Fruit fly (Drosophila melanogaster) whole organism, embryonic: Measurements from ENCODE around the gene CG17230.

ENCODE experiments used
- Antp ChIP-seq: fragments of 200-800 bp; sonication (Bioruptor generic); optimal IDR thresholded peaks from 3 replicates; lab custom pipeline; 2016; ENCODE audit warnings: missing biosample characterization, missing genetic modification characterization
- CG10366 ChIP-seq: fragments of 200-800 bp; sonication (Bioruptor generic); IDR thresholded peaks from 2 replicates; pipeline ENCODE4 v1.3.6; 2022; ENCODE audit warnings: missing biosample characterization, missing genetic modification characterization
- CG10462 ChIP-seq: fragments of 200-800 bp; sonication (Bioruptor generic); optimal IDR thresholded peaks from 2 replicates; lab custom pipeline; 2016; ENCODE audit warnings: missing biosample characterization, missing genetic modification characterization
- CG10979 ChIP-seq: fragments of 200-800 bp; sonication (Bioruptor generic); optimal IDR thresholded peaks from 2 replicates; lab custom pipeline; 2018; ENCODE audit warnings: missing biosample characterization, mild to moderate bottlenecking, missing genetic modification characterization, moderate library complexity
- CG11398 ChIP-seq: fragments of 200-800 bp; sonication (Bioruptor generic); optimal IDR thresholded peaks from 2 replicates; lab custom pipeline; 2016; ENCODE audit warnings: missing biosample characterization, missing genetic modification characterization
- CG12391 ChIP-seq: fragments of 200-800 bp; sonication (Bioruptor generic); optimal IDR thresholded peaks from 3 replicates; lab custom pipeline; 2018; ENCODE audit warnings: missing biosample characterization, mild to moderate bottlenecking, missing genetic modification characterization, moderate library complexity
- CG13296 ChIP-seq: fragments of 200-800 bp; sonication (Bioruptor generic); optimal IDR thresholded peaks from 3 replicates; lab custom pipeline; 2018; ENCODE audit warnings: missing biosample characterization, mild to moderate bottlenecking, missing genetic modification characterization
- CG13624 ChIP-seq: fragments of 200-800 bp; sonication (Bioruptor generic); optimal IDR thresholded peaks from 2 replicates; lab custom pipeline; 2016; ENCODE audit warnings: missing biosample characterization, missing genetic modification characterization
- CG15011 ChIP-seq: fragments of 200-800 bp; sonication (Bioruptor generic); optimal IDR thresholded peaks from 3 replicates; lab custom pipeline; 2018; ENCODE audit warnings: missing biosample characterization, mild to moderate bottlenecking, missing genetic modification characterization
- CG1529 ChIP-seq: fragments of 200-800 bp; sonication (Bioruptor generic); optimal IDR thresholded peaks from 3 replicates; lab custom pipeline; 2018; ENCODE audit warnings: missing biosample characterization, missing genetic modification characterization
- CG1602 ChIP-seq: fragments of 200-800 bp; sonication (Bioruptor generic); optimal IDR thresholded peaks from 3 replicates; lab custom pipeline; 2016; ENCODE audit warnings: missing biosample characterization, missing genetic modification characterization
- CG18764 ChIP-seq: fragments of 200-800 bp; sonication (Bioruptor generic); optimal IDR thresholded peaks from 3 replicates; lab custom pipeline; 2016; ENCODE audit warnings: missing biosample characterization, missing genetic modification characterization
- CG2199 ChIP-seq: fragments of 200-800 bp; sonication (Bioruptor generic); IDR thresholded peaks from 3 replicates; pipeline ENCODE4 v1.3.6; 2022; ENCODE audit warnings: missing biosample characterization, missing genetic modification characterization
- CG2678 ChIP-seq: fragments of 200-800 bp; sonication (Bioruptor generic); optimal IDR thresholded peaks from 3 replicates; lab custom pipeline; 2019; ENCODE audit warnings: missing biosample characterization, mild to moderate bottlenecking, missing genetic modification characterization, moderate library complexity
- CG32772 ChIP-seq: fragments of 200-800 bp; sonication (Bioruptor generic); IDR thresholded peaks from 2 replicates; pipeline ENCODE4 v1.3.6; 2022; ENCODE audit warnings: missing biosample characterization, missing genetic modification characterization
- CG33213 ChIP-seq: fragments of 200-800 bp; sonication (Bioruptor generic); optimal IDR thresholded peaks from 3 replicates; lab custom pipeline; 2016; ENCODE audit warnings: missing biosample characterization, missing genetic modification characterization
- CG3838 ChIP-seq: fragments of 200-800 bp; sonication (Bioruptor generic); optimal IDR thresholded peaks from 3 replicates; lab custom pipeline; 2016; ENCODE audit warnings: missing biosample characterization, missing genetic modification characterization
- CG4282 ChIP-seq: fragments of 200-800 bp; sonication (Bioruptor generic); optimal IDR thresholded peaks from 2 replicates; lab custom pipeline; 2016; ENCODE audit warnings: missing biosample characterization, missing genetic modification characterization
- CG4820 ChIP-seq: fragments of 200-800 bp; sonication (Bioruptor generic); optimal IDR thresholded peaks from 3 replicates; lab custom pipeline; 2016; ENCODE audit warnings: missing biosample characterization, missing genetic modification characterization
- CG7357 ChIP-seq: fragments of 200-800 bp; sonication (Bioruptor generic); IDR thresholded peaks from 3 replicates; pipeline ENCODE4 v1.3.6; 2022; ENCODE audit warnings: missing biosample characterization, missing genetic modification characterization
- CG8359 ChIP-seq: fragments of 200-800 bp; sonication (Bioruptor generic); optimal IDR thresholded peaks from 2 replicates; lab custom pipeline; 2017; ENCODE audit warnings: missing biosample characterization, mild to moderate bottlenecking, missing genetic modification characterization, borderline replicate concordance
- CG8478 ChIP-seq: fragments of >200 bp; optimal IDR thresholded peaks from 2 replicates; lab custom pipeline; 2018
- CG9876 ChIP-seq: fragments of 200-800 bp; sonication (Bioruptor generic); optimal IDR thresholded peaks from 2 replicates; lab custom pipeline; 2016; ENCODE audit warnings: missing biosample characterization, missing genetic modification characterization
- CTCF ChIP-seq: fragments of 200-800 bp; sonication (Bioruptor generic); optimal IDR thresholded peaks from 2 replicates; lab custom pipeline; 2017; ENCODE audit warnings: missing biosample characterization, mild to moderate bottlenecking, missing genetic modification characterization, moderate library complexity
- Camta ChIP-seq: fragments of 200-800 bp; sonication (Bioruptor generic); optimal IDR thresholded peaks from 2 replicates; lab custom pipeline; 2016; ENCODE audit warnings: missing biosample characterization, missing genetic modification characterization
- Dek ChIP-seq: fragments of 200-800 bp; sonication (Bioruptor generic); optimal IDR thresholded peaks from 3 replicates; lab custom pipeline; 2019; ENCODE audit warnings: missing biosample characterization, mild to moderate bottlenecking, missing genetic modification characterization, moderate library complexity
- Fer1 ChIP-seq: fragments of 200-800 bp; sonication (Bioruptor generic); optimal IDR thresholded peaks from 2 replicates; lab custom pipeline; 2017; ENCODE audit warnings: missing biosample characterization, mild to moderate bottlenecking, missing genetic modification characterization
- GATAe ChIP-seq: fragments of 200-800 bp; sonication (Bioruptor generic); conservative IDR thresholded peaks from 2 replicates; pipeline ENCODE4 v1.3.6; 2022; ENCODE audit warnings: missing biosample characterization, missing genetic modification characterization
- Gsc ChIP-seq: fragments of 200-800 bp; sonication (Bioruptor generic); IDR thresholded peaks from 2 replicates; pipeline ENCODE4 v1.3.6; 2022; ENCODE audit warnings: missing biosample characterization, missing genetic modification characterization
- Hmx ChIP-seq: fragments of 200-800 bp; sonication (Bioruptor generic); optimal IDR thresholded peaks from 2 replicates; lab custom pipeline; 2016; ENCODE audit warnings: missing biosample characterization, missing genetic modification characterization
- Ssrp ChIP-seq: fragments of 200-800 bp; sonication (Bioruptor generic); optimal IDR thresholded peaks from 2 replicates; lab custom pipeline; 2018; ENCODE audit warnings: missing biosample characterization, mild to moderate bottlenecking, missing genetic modification characterization, moderate library complexity
- Tbp ChIP-seq: fragments of >200 bp; optimal IDR thresholded peaks from 2 replicates; lab custom pipeline; 2018; ENCODE audit warnings: missing biosample characterization, missing genetic modification characterization
- Trl ChIP-seq, 3 experiments: fragments of >200 bp in 2 of 3; fragments of 200-800 bp in 1 of 3; sonication (Bioruptor generic) in 1 of 3; optimal IDR thresholded peaks; 2 replicates in 1 of 3; 3 replicates in 2 of 3; lab custom pipeline; 2016 to 2017; ENCODE audit warnings: missing biosample characterization in 1 of 3, missing genetic modification characterization in 1 of 3
- al ChIP-seq: fragments of 200-800 bp; sonication (Bioruptor generic); IDR thresholded peaks from 2 replicates; pipeline ENCODE4 v1.3.6; 2022; ENCODE audit warnings: missing biosample characterization, missing genetic modification characterization
- ase ChIP-seq: fragments of 200-800 bp; sonication (Bioruptor generic); IDR thresholded peaks from 3 replicates; pipeline ENCODE4 v1.3.6; 2022; ENCODE audit warnings: missing biosample characterization, missing genetic modification characterization
- az2 ChIP-seq: fragments of 200-800 bp; sonication (Bioruptor generic); optimal IDR thresholded peaks from 3 replicates; lab custom pipeline; 2016; ENCODE audit warnings: missing biosample characterization, missing genetic modification characterization
- cad ChIP-seq: fragments of >200 bp; optimal IDR thresholded peaks from 2 replicates; lab custom pipeline; 2017; ENCODE audit warnings: missing biosample characterization, missing genetic modification characterization
- chif ChIP-seq, 2 experiments: fragments of 200-800 bp; sonication (Bioruptor generic); optimal IDR thresholded peaks; 3 replicates each; lab custom pipeline; 2016; ENCODE audit warnings: missing biosample characterization in 2 of 2, missing genetic modification characterization in 2 of 2
- da ChIP-seq: fragments of 200-800 bp; sonication (Bioruptor generic); optimal IDR thresholded peaks from 2 replicates; lab custom pipeline; 2016; ENCODE audit warnings: missing biosample characterization, missing genetic modification characterization
- dmrt11E ChIP-seq: fragments of 200-800 bp; sonication (Bioruptor generic); optimal IDR thresholded peaks from 3 replicates; lab custom pipeline; 2018; ENCODE audit warnings: missing biosample characterization, mild to moderate bottlenecking, missing genetic modification characterization, moderate library complexity
- grau ChIP-seq: fragments of 200-800 bp; optimal IDR thresholded peaks from 3 replicates; lab custom pipeline; 2019; ENCODE audit warnings: missing biosample characterization, mild to moderate bottlenecking, missing genetic modification characterization, moderate library complexity
- gt ChIP-seq: fragments of 200-800 bp; sonication (Bioruptor generic); IDR thresholded peaks from 2 replicates; pipeline ENCODE4 v1.3.6; 2022; ENCODE audit warnings: missing biosample characterization, missing genetic modification characterization
- inv ChIP-seq: fragments of 200-800 bp; sonication (Bioruptor generic); IDR thresholded peaks from 2 replicates; pipeline ENCODE4 v1.3.6; 2022; ENCODE audit warnings: missing biosample characterization, missing genetic modification characterization; ENCODE audit not compliant: partially characterized antibody
- luna ChIP-seq: fragments of 200-800 bp; sonication (Bioruptor generic); optimal IDR thresholded peaks from 2 replicates; lab custom pipeline; 2016; ENCODE audit warnings: missing biosample characterization, missing genetic modification characterization
- odd ChIP-seq: fragments of 200-800 bp; sonication (Bioruptor generic); optimal IDR thresholded peaks from 2 replicates; lab custom pipeline; 2017; ENCODE audit warnings: missing biosample characterization, mild to moderate bottlenecking, missing genetic modification characterization
- prd ChIP-seq, 3 experiments: fragments of >200 bp in 2 of 3; fragments of 200-800 bp in 1 of 3; sonication (Bioruptor generic) in 1 of 3; optimal IDR thresholded peaks in 2 of 3; IDR thresholded peaks in 1 of 3; 2 replicates in 2 of 3; 3 replicates in 1 of 3; pipeline versions ENCODE4 v1.3.6 to Lab custom; 2017 to 2022; ENCODE audit warnings: missing biosample characterization in 1 of 3, missing genetic modification characterization in 1 of 3
- sima ChIP-seq: fragments of 200-800 bp; sonication (Bioruptor generic); optimal IDR thresholded peaks from 2 replicates; lab custom pipeline; 2016; ENCODE audit warnings: missing biosample characterization, missing genetic modification characterization
- ssp ChIP-seq: fragments of 200-800 bp; sonication (Bioruptor generic); IDR thresholded peaks from 2 replicates; pipeline ENCODE4 v1.3.6; 2022; ENCODE audit warnings: missing biosample characterization, missing genetic modification characterization
- tio ChIP-seq: fragments of 200-800 bp; sonication (Bioruptor generic); optimal IDR thresholded peaks from 2 replicates; lab custom pipeline; 2017; ENCODE audit warnings: missing biosample characterization, missing genetic modification characterization, inconsistent platforms
- trh ChIP-seq: fragments of 200-800 bp; sonication (Bioruptor generic); optimal IDR thresholded peaks from 2 replicates; lab custom pipeline; 2016; ENCODE audit warnings: missing biosample characterization, missing genetic modification characterization
- yki ChIP-seq: fragments of >200 bp; optimal IDR thresholded peaks from 3 replicates; lab custom pipeline; 2018
- zen ChIP-seq: fragments of 200-800 bp; sonication (Bioruptor generic); optimal IDR thresholded peaks from 3 replicates; lab custom pipeline; 2018; ENCODE audit warnings: missing biosample characterization, mild to moderate bottlenecking, missing genetic modification characterization, moderate library complexity

CG17230 gene

dm6 chr3R:11392805-11393204 is 44.8 kb upstream of the CG17230 start (continued):
- TF ChIP-seq chif (GFP tag; optimal IDR thresholded peaks at IDR 0.05; lab: Kevin White, UChicago), result peak; percentile 33 to 75
- no peak for TF ChIP-seq CG4282
- no peak for TF ChIP-seq CG10979 (tag; lab: Kevin White, UChicago)
- no peak for TF ChIP-seq luna
- TF ChIP-seq Ssrp (tag; lab: Kevin White, UChicago), result peak; percentile 45
- peak; percentile 47 for TF ChIP-seq CG18764 (GFP tag; lab: Kevin White, UChicago)
- TF ChIP-seq Dek (tag; lab: Kevin White, UChicago), result no peak
- peak; percentile 51 for TF ChIP-seq CG12391
- 0 out of 2 replicates have a peak, but pooled peaks have one; percentile 19 for TF ChIP-seq Gsc (GFP tag; lab: Robert Waterston, UW)
- TF ChIP-seq cad (GFP tag; lab: Kevin White, UChicago), result no peak
- TF ChIP-seq CG1602 (GFP tag; lab: Kevin White, UChicago), result peak; percentile 16
- TF ChIP-seq CG13296 (GFP tag; lab: Kevin White, UChicago), result no peak
- TF ChIP-seq zen (tag; lab: Kevin White, UChicago), result peak; percentile 92
- TF ChIP-seq CG33213 (GFP tag; lab: Kevin White, UChicago), result peak; percentile 83
- peak; percentile 61; the same call in 2 of the 3 replicates for TF ChIP-seq ase (GFP tag; lab: Robert Waterston, UW)
- 0 out of 3 replicates have a peak, but pooled peaks have one; percentile 21 for TF ChIP-seq CG2199 (GFP tag; lab: Robert Waterston, UW)
- TF ChIP-seq CG32772, result peak; percentile 57
- peak; percentile 60 for TF ChIP-seq trh (GFP tag; lab: Kevin White, UChicago)
- TF ChIP-seq yki (lab: Kevin White, UChicago), result no peak
- peak; percentile 71 for TF ChIP-seq CG1529 (GFP tag; lab: Kevin White, UChicago)
- peak; percentile 59 for TF ChIP-seq odd
- TF ChIP-seq da (GFP tag; lab: Kevin White, UChicago), result peak; percentile 11
- peak; percentile 60 for TF ChIP-seq CG11398 (GFP tag; lab: Kevin White, UChicago)
- no peak for TF ChIP-seq CG3838 (GFP tag; lab: Kevin White, UChicago)
- TF ChIP-seq prd (optimal IDR thresholded peaks at IDR 0.05; lab: Kevin White, UChicago), result no peak
- TF ChIP-seq prd (GFP tag; IDR thresholded peaks at IDR 0.05; lab: Robert Waterston, UW), result peak; percentile 76; the same call in 2 of the 3 replicates
- TF ChIP-seq CG13624 (GFP tag; lab: Kevin White, UChicago), result peak; percentile 46
- no peak for TF ChIP-seq sima (GFP tag; lab: Kevin White, UChicago)
- TF ChIP-seq gt (GFP tag; lab: Robert Waterston, UW), result peak; percentile 63
- no peak for TF ChIP-seq al (GFP tag; lab: Robert Waterston, UW)
- no peak for TF ChIP-seq grau (tag; lab: Kevin White, UChicago)
- TF ChIP-seq CG10366 (GFP tag; lab: Robert Waterston, UW), result peak; percentile 42
- TF ChIP-seq CG15011 (GFP tag; lab: Kevin White, UChicago), result peak; percentile 42
- TF ChIP-seq Trl (optimal IDR thresholded peaks at IDR 0.05; lab: Kevin White, UChicago), result peak in 1 of 2 experiments; percentile 8
- peak; percentile 69 for TF ChIP-seq Trl (GFP tag; optimal IDR thresholded peaks at IDR 0.05; lab: Kevin White, UChicago)
- peak; percentile 59 for TF ChIP-seq Camta (GFP tag; lab: Kevin White, UChicago)
- TF ChIP-seq CG7357, result 0 out of 3 replicates have a peak, but pooled peaks have one; percentile 31
- peak; percentile 83 for TF ChIP-seq dmrt11E (tag; lab: Kevin White, UChicago)
- TF ChIP-seq CG2678 (tag; lab: Kevin White, UChicago), result no peak
- TF ChIP-seq CG10462 (GFP tag; lab: Kevin White, UChicago), result peak; percentile 30
- TF ChIP-seq Antp (GFP tag; lab: Kevin White, UChicago), result no peak
- TF ChIP-seq Tbp (GFP tag; lab: Kevin White, UChicago), result no peak
- TF ChIP-seq CG8478 (lab: Kevin White, UChicago), result no peak
- peak; percentile 29 for TF ChIP-seq tio
- TF ChIP-seq CG9876 (GFP tag; lab: Kevin White, UChicago), result peak; percentile 69
- no peak for TF ChIP-seq Fer1 (GFP tag; lab: Kevin White, UChicago)
- no peak for TF ChIP-seq GATAe (GFP tag; lab: Robert Waterston, UW)
- TF ChIP-seq ssp (GFP tag; lab: Robert Waterston, UW), result peak; percentile 45; the same call in 1 of the 2 replicates
- peak; percentile 47 for TF ChIP-seq CTCF
- peak; percentile 54 for TF ChIP-seq CG4820 (GFP tag; lab: Kevin White, UChicago)
- peak; percentile 78 for TF ChIP-seq CG8359 (GFP tag; lab: Kevin White, UChicago)
- TF ChIP-seq inv, result no peak
- TF ChIP-seq az2 (GFP tag; lab: Kevin White, UChicago), result peak; percentile 32
- TF ChIP-seq Hmx (GFP tag; lab: Kevin White, UChicago), result no peak
